Worm (Caenorhabditis elegans) whole organism, L4 larva: ENCODE results near the gene C44C10.3.

Experiments
- ama-1 ChIP-seq: fragments of 150-350 bp; optimal IDR thresholded peaks from 2 replicates; lab custom pipeline; 2014; ENCODE audit warnings: inconsistent platforms, mixed read lengths
- ces-1 ChIP-seq: fragments of 150-350 bp; sonication (generic microtip); optimal IDR thresholded peaks from 4 replicates; lab custom pipeline; 2014; ENCODE audit warnings: missing biosample characterization, missing genetic modification reagents, missing genetic modification characterization
- ctbp-1 ChIP-seq: fragments of 200-800 bp; sonication (Bioruptor generic); IDR thresholded peaks from 2 replicates; pipeline ENCODE4 v1.3.6; 2022; ENCODE audit warnings: missing genetic modification reagents, missing genetic modification characterization, missing compliant biosample characterization
- dmd-8 ChIP-seq: fragments of 200-800 bp; sonication (Bioruptor generic); IDR thresholded peaks from 2 replicates; pipeline ENCODE4 v1.3.6; 2022; ENCODE audit warnings: missing genetic modification characterization, missing compliant biosample characterization
- nhr-42 ChIP-seq: fragments of 200-800 bp; sonication (Bioruptor generic); IDR thresholded peaks from 2 replicates; pipeline ENCODE4 v1.3.6; 2022; ENCODE audit warnings: missing genetic modification characterization, missing compliant biosample characterization
- ztf-11 ChIP-seq: fragments of 150-350 bp; optimal IDR thresholded peaks from 2 replicates; lab custom pipeline; 2014; ENCODE audit warnings: missing biosample characterization, missing genetic modification characterization

DNA sequence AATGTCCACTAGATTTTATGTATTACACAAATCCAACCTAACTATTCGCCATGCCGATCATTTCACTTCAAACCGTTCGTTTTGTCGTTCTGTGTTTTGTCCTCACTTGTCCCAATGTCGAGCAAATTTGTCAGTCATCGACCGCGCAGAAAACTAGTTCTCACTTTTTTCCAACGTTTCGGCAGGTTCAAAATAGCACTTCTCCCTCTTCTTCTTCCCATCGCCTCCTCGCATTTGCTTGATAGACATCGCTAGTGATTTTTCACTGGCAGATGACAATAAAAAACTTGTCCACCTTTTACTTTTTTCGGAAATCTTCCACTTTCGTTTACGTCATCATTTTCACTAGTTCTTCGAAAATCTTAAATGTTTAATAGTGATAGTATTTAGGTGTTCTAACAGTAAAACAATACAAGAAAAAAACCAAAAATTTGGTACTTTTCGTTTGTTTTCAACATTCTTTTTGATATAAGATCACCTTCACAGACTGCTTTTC is 36.8 kb upstream of the C44C10.3 start:
- TF ChIP-seq ctbp-1, result no peak
- TF ChIP-seq ces-1 (GFP tag; lab: Kevin White, UChicago), result no peak
- no peak for TF ChIP-seq ama-1 (lab: Kevin White, UChicago)
- TF ChIP-seq ztf-11 (tag; lab: Kevin White, UChicago), result no peak
- no peak for TF ChIP-seq nhr-42 (GFP tag; lab: Robert Waterston, UW)
- no peak for TF ChIP-seq dmd-8 (GFP tag; lab: Robert Waterston, UW)
